Fruit fly (Drosophila melanogaster): ENCODE results near the gene GramD1B.

dm6 chr2L:3368425-3368824 is 4.7 kb downstream of the GramD1B start:
- TF ChIP-seq CG17806 (tag; optimal IDR thresholded peaks at IDR 0.05): no peak
- TF ChIP-seq Snoo (tag; optimal IDR thresholded peaks at IDR 0.05): no peak
- no peak for TF ChIP-seq CG13204 (GFP tag; optimal IDR thresholded peaks at IDR 0.05)
- no peak for TF ChIP-seq CG12605 (GFP tag; IDR thresholded peaks at IDR 0.05)
- no peak for TF ChIP-seq fd96Ca (GFP tag; IDR thresholded peaks at IDR 0.05)
- no peak for TF ChIP-seq CG4496 (GFP tag; IDR thresholded peaks at IDR 0.05)
- no peak for TF ChIP-seq CG9948 (tag; optimal IDR thresholded peaks at IDR 0.05)
- no peak for TF ChIP-seq CG8301 (tag; optimal IDR thresholded peaks at IDR 0.05)
- TF ChIP-seq Pif1B (GFP tag; optimal IDR thresholded peaks at IDR 0.05): no peak
- no peak for TF ChIP-seq gl (tag; optimal IDR thresholded peaks at IDR 0.05)
- no peak for TF ChIP-seq rn (GFP tag; IDR thresholded peaks at IDR 0.05)
- TF ChIP-seq Ets98B (GFP tag; IDR thresholded peaks at IDR 0.05): no peak
- TF ChIP-seq EcR (GFP tag; optimal IDR thresholded peaks at IDR 0.05): no peak
- TF ChIP-seq CG8159 (tag; optimal IDR thresholded peaks at IDR 0.05): no peak
